Fruit fly (Drosophila melanogaster): ENCODE measurements around the gene CG7888.

Gene CG7888

DNA sequence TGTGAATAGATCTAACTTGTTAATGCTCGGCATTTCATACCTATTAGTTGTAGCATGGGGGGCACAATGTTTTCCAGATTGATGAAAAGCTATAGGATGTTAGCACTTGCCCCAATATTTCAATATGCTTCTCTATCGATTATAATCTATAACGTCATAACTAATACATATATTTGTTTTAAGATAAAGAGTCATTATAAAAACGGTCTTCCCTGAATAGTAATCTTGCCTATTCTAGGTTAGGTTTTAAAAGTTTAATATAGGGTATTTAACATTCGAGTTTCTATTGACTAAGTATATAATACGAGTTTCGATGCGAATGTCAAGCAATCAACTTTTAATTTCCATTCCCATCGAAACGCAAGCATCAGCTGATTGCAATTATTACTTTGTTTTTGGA, 7.4 kb downstream of the CG7888 start, which contains the start of the genes CG6321 and Blos2 (continued):
- peak; percentile 83 for TF ChIP-seq dsx (GFP tag; optimal IDR thresholded peaks at IDR 0.05; ENCODE audit: poor library complexity, severe bottlenecking)
- TF ChIP-seq Sox15 (GFP tag; optimal IDR thresholded peaks at IDR 0.05), result peak; percentile 20
- TF ChIP-seq Sox102F (GFP tag; optimal IDR thresholded peaks at IDR 0.05), result peak; percentile 66
- peak; percentile 70 for TF ChIP-seq net (GFP tag; optimal IDR thresholded peaks at IDR 0.05)
- peak; percentile 65 for TF ChIP-seq CG9139 (GFP tag; optimal IDR thresholded peaks at IDR 0.05)
- TF ChIP-seq CG6808 (GFP tag; optimal IDR thresholded peaks at IDR 0.05), result peak; percentile 66
- peak; percentile 41; the same call in 1 of the 2 replicates for TF ChIP-seq CG11294 (GFP tag; IDR thresholded peaks at IDR 0.05)
- TF ChIP-seq CG11902 (GFP tag; optimal IDR thresholded peaks at IDR 0.05), result peak; percentile 43
- TF ChIP-seq vri (GFP tag; optimal IDR thresholded peaks at IDR 0.05), result peak; percentile 51
- TF ChIP-seq Met (GFP tag; optimal IDR thresholded peaks at IDR 0.05), result peak; percentile 79
- peak; percentile 41 for TF ChIP-seq Gug (GFP tag; IDR thresholded peaks at IDR 0.05)
- peak; percentile 35 for TF ChIP-seq CG11762 (GFP tag; optimal IDR thresholded peaks at IDR 0.05; ENCODE audit: insufficient read depth)
- TF ChIP-seq CG6792 (GFP tag; optimal IDR thresholded peaks at IDR 0.05), result peak; percentile 75
- no peak for TF ChIP-seq Hr38 (GFP tag; optimal IDR thresholded peaks at IDR 0.05)
- TF ChIP-seq Hr39 (GFP tag; optimal IDR thresholded peaks at IDR 0.05), result peak; percentile 65
- peak; percentile 69 for TF ChIP-seq CG10631 (GFP tag; optimal IDR thresholded peaks at IDR 0.05)
- TF ChIP-seq ss (GFP tag; optimal IDR thresholded peaks at IDR 0.05), result peak; percentile 52 to 62
- no peak for TF ChIP-seq fd85E (GFP tag; optimal IDR thresholded peaks at IDR 0.05)
- TF ChIP-seq Ets21C (GFP tag; optimal IDR thresholded peaks at IDR 0.05), result peak; percentile 35
- peak; percentile 44 for TF ChIP-seq fd59A (GFP tag; optimal IDR thresholded peaks at IDR 0.05)
- peak; percentile 76 for TF ChIP-seq Sox14 (GFP tag; optimal IDR thresholded peaks at IDR 0.05)
- peak; percentile 78 for TF ChIP-seq pdm3 (GFP tag; optimal IDR thresholded peaks at IDR 0.05)
- TF ChIP-seq CG6276 (GFP tag; optimal IDR thresholded peaks at IDR 0.05), result peak; percentile 76

DNA sequence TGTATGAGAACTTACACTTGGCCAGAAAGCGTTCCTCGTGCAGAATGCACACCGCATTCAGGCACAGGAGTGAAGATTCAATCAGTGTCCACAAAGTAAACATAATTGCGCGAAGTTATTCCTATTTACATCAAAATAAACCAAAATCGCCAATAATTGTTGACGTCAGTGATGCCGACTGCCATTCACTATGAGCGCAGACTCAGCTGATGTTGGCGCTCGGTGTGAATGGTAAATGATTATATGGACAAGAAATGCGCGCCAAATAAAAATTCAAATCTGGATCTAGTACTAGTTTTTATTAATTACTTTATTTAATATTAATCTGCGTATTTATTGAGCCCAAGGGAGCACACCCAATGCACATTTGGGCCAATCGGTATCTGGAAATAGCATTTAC, 8.6 kb downstream of the CG7888 start, which contains the start of gene CG32069:
CG32069 (minus strand) TSS at position 174 of the 400 bp plus-strand sequence.
- TF ChIP-seq Eip78C (GFP tag) (peak; percentile 32), Sox15 (GFP tag; optimal IDR thresholded peaks at IDR 0.05) (no peak), Hr39 (GFP tag; optimal IDR thresholded peaks at IDR 0.05) (no peak), fkh (GFP tag; optimal IDR thresholded peaks at IDR 0.05) (peak; percentile 5), Eip93F (GFP tag; optimal IDR thresholded peaks at IDR 0.05) (no peak)

DNA sequence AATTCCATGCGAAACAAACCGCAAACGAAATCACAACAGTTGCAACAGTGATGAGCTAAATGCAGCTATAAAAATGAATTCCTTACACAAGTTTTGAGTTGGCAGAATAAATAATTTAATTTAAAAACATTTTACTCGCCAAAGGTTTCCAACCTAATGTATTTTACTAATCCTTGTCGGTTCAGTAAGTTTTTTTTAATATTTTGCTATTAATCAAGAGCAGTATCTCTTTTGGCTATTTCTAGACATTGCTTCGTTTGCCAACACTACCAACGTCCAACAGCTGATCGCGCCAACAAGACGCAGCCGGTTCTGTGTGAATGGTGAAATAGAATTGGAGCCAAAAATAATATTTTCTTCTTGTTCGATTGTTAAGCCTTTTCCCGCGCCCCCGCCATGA, 10.9 kb downstream of the CG7888 start, which contains the start of the genes CG32075, CG45101 and SuUR:
CG32075 (minus strand) TSS at position 253 of the 400 bp plus-strand sequence.
CG45101 (plus strand) TSS at position 303 of the 400 bp plus-strand sequence.
SuUR (plus strand) TSS at position 303 of the 400 bp plus-strand sequence.
- peak; percentile 89 for TF ChIP-seq OdsH (GFP tag; optimal IDR thresholded peaks at IDR 0.05)
- peak; percentile 80 for TF ChIP-seq CG6792 (GFP tag; optimal IDR thresholded peaks at IDR 0.05)
- TF ChIP-seq CG4318 (GFP tag; optimal IDR thresholded peaks at IDR 0.05), result peak; percentile 68
- TF ChIP-seq CG8632 (GFP tag; optimal IDR thresholded peaks at IDR 0.05), result peak; percentile 73
- peak; percentile 82 for TF ChIP-seq Sox15 (GFP tag; optimal IDR thresholded peaks at IDR 0.05)
- peak; percentile 80; the same call in 1 of the 2 replicates for TF ChIP-seq CG11294 (GFP tag; IDR thresholded peaks at IDR 0.05)
- peak; percentile 75 for TF ChIP-seq CG15336 (GFP tag; IDR thresholded peaks at IDR 0.05)
- TF ChIP-seq net (GFP tag; optimal IDR thresholded peaks at IDR 0.05), result peak; percentile 73
- TF ChIP-seq CG8319 (GFP tag; optimal IDR thresholded peaks at IDR 0.05), result peak; percentile 81
- TF ChIP-seq Met (GFP tag; optimal IDR thresholded peaks at IDR 0.05), result peak; percentile 87
- TF ChIP-seq Hr39 (GFP tag; optimal IDR thresholded peaks at IDR 0.05), result peak; percentile 92
- peak; percentile 79 for TF ChIP-seq Gug (GFP tag; IDR thresholded peaks at IDR 0.05)
- peak; percentile 76 for TF ChIP-seq CG3919 (GFP tag; optimal IDR thresholded peaks at IDR 0.05)
- TF ChIP-seq vri (GFP tag; optimal IDR thresholded peaks at IDR 0.05), result peak; percentile 73
- TF ChIP-seq lz (GFP tag; optimal IDR thresholded peaks at IDR 0.05), result peak; percentile 91
- peak; percentile 70 for TF ChIP-seq CG6163 (GFP tag; IDR thresholded peaks at IDR 0.05)
- peak; percentile 43 for TF ChIP-seq fkh (GFP tag; optimal IDR thresholded peaks at IDR 0.05)
- TF ChIP-seq spab (GFP tag; optimal IDR thresholded peaks at IDR 0.05), result peak; percentile 31
- peak; percentile 60; the same call in 2 of the 3 replicates for TF ChIP-seq CG8119 (GFP tag; IDR thresholded peaks at IDR 0.05)
- peak; percentile 81 for TF ChIP-seq Sox102F (GFP tag; optimal IDR thresholded peaks at IDR 0.05)
- TF ChIP-seq CG10631 (GFP tag; optimal IDR thresholded peaks at IDR 0.05), result peak; percentile 89
- peak; percentile 65 for TF ChIP-seq Hr38 (GFP tag; optimal IDR thresholded peaks at IDR 0.05)
- TF ChIP-seq achi (GFP tag; optimal IDR thresholded peaks at IDR 0.05), result peak; percentile 83
- peak; percentile 75 for TF ChIP-seq CG10669 (GFP tag; optimal IDR thresholded peaks at IDR 0.05)
- peak; percentile 85 for TF ChIP-seq Ets21C (GFP tag; optimal IDR thresholded peaks at IDR 0.05)
- TF ChIP-seq CG6808 (GFP tag; optimal IDR thresholded peaks at IDR 0.05), result no peak
- TF ChIP-seq CG16779 (tag; optimal IDR thresholded peaks at IDR 0.05), result no peak
- TF ChIP-seq eg (GFP tag; IDR thresholded peaks at IDR 0.05), result peak; percentile 88; the same call in 2 of the 3 replicates
- TF ChIP-seq esn (GFP tag; optimal IDR thresholded peaks at IDR 0.05), result peak; percentile 92
- peak; percentile 78 for TF ChIP-seq CG3032 (tag; optimal IDR thresholded peaks at IDR 0.05)
- TF ChIP-seq CG7368 (GFP tag; optimal IDR thresholded peaks at IDR 0.05), result peak; percentile 68
- TF ChIP-seq topi (GFP tag; optimal IDR thresholded peaks at IDR 0.05), result peak; percentile 86
- TF ChIP-seq salr (GFP tag; optimal IDR thresholded peaks at IDR 0.05), result peak; percentile 43 to 59
- TF ChIP-seq pdm3 (GFP tag; optimal IDR thresholded peaks at IDR 0.05), result peak; percentile 90
